Worm (Caenorhabditis elegans): ENCODE measurements around the gene Y62H9A.7.

Gene Y62H9A.7

DNA sequence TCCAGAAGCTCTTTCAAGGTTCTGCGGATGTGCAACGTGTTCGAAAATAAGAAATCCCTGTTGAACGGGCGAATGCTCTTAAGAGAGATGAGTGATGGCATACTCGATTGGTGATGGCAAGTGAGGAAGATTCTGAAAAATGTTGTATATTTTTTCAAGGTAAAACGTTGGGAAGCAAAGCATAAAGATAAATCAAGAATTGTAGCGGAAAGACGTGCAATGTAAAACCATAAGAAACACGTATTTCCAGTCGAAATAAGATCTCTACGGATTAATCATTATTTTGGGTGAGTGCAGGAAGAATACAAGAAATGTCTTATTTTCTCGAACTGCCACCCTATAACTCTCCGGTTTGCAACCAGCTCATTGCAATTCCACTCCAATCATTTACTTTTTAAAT lies 16.2 kb downstream of the Y62H9A.7 start, which contains the start of gene dot-1.2:
dot-1.2 (minus strand) TSS at position 101 of the 400 bp plus-strand sequence.
- TF ChIP-seq pha-4 (tag; optimal IDR thresholded peaks at IDR 0.05) (no peak), snpc-4 (tag; optimal IDR thresholded peaks at IDR 0.05) (no peak), nhr-12 (tag; optimal IDR thresholded peaks at IDR 0.05) (no peak), ces-1 (GFP tag; optimal IDR thresholded peaks at IDR 0.05) (no peak)

DNA sequence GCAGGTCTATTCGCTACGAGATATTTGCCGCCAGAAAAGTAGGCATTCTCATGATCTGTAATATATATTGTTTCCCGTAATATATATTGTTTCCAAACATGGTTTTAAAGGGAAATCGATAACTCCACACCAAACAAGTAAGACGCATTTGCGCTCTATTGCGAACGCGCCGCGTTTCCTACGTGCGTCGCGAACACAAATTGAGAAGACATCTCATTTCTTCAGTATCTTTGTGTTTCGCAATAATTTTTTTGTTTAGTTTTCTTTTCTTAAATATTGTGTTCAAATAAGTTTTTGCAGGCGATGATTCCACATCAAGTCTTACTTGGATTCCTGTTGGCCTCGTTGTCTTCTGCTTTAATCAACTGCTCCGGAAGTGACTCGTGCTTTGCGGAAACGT lies 20.4 kb downstream of the Y62H9A.7 start, which contains the start of gene F54F7.6:
F54F7.6 (plus strand) TSS at position 301 of the 400 bp plus-strand sequence.
- TF ChIP-seq cnd-1 (tag; optimal IDR thresholded peaks at IDR 0.05): no peak
- TF ChIP-seq elt-3 (tag; optimal IDR thresholded peaks at IDR 0.05): no peak
- no peak for TF ChIP-seq pha-4 (tag; optimal IDR thresholded peaks at IDR 0.05)
- TF ChIP-seq nhr-237 (tag; optimal IDR thresholded peaks at IDR 0.05): no peak
- TF ChIP-seq sem-2 (GFP tag; optimal IDR thresholded peaks at IDR 0.05): no peak
- no peak for TF ChIP-seq ham-2 (GFP tag; optimal IDR thresholded peaks at IDR 0.05)
- no peak for TF ChIP-seq ces-1 (GFP tag; optimal IDR thresholded peaks at IDR 0.05)
- no peak for TF ChIP-seq mls-2 (tag; optimal IDR thresholded peaks at IDR 0.05)
- no peak for TF ChIP-seq M03D4.4 (tag; optimal IDR thresholded peaks at IDR 0.05)

DNA sequence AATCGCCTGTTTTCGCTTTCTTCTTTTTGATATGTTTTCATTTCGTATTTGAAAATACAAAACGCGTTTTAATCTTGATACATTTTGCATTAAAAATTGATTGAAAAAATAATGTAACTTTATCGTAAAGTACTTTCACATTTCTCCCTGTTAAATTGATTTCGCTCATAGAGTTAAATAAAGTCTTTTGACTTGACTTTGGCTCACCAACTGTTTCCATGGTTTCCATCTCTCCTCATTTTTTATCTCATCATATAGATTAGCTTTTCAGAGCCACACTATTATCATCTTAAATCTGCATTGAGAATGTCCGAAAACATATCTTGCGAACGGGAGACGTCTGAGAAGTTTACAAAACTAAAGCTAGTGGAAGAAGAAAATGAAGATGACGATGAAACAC lies 22.2 kb downstream of the Y62H9A.7 start, which contains the start of gene F54F7.10:
F54F7.10 (plus strand) TSS at position 301 of the 400 bp plus-strand sequence.
- TF ChIP-seq drap-1 (GFP tag; optimal IDR thresholded peaks at IDR 0.05) (no peak), unc-62 (GFP tag; optimal IDR thresholded peaks at IDR 0.05) (no peak), ham-2 (GFP tag; optimal IDR thresholded peaks at IDR 0.05) (no peak), ces-1 (GFP tag; optimal IDR thresholded peaks at IDR 0.05) (no peak), sem-2 (GFP tag; optimal IDR thresholded peaks at IDR 0.05) (no peak), nhr-76 (tag; optimal IDR thresholded peaks at IDR 0.05) (no peak), lsy-2 (tag; optimal IDR thresholded peaks at IDR 0.05) (no peak), mep-1 (tag; optimal IDR thresholded peaks at IDR 0.05) (no peak), elt-3 (tag; optimal IDR thresholded peaks at IDR 0.05) (no peak), sptf-1 (tag; optimal IDR thresholded peaks at IDR 0.05) (no peak), ceh-83 (GFP tag; optimal IDR thresholded peaks at IDR 0.05) (no peak), nhr-2 (tag; optimal IDR thresholded peaks at IDR 0.05) (no peak), nhr-28 (tag; optimal IDR thresholded peaks at IDR 0.05) (no peak)

DNA sequence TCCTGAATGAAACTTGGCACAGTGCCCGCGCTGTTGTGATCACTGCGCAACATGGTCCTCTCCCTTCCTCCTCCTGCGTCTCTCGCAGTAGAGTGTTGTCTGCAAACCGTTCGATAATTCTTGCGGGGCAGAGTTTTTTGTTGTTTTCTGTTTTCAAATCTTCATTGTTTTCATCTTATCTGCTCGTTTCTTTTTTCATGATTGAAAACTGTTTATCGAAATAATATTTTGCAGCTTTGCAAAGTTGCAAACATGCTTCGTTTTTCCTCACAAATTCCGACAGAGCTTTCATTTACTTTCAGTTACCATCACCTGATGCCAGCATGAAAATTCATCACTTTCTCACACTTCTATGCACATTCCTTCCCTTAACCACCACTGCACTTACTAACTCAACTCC lies 28.3 kb downstream of the Y62H9A.7 start, which contains the start of gene mes-1:
mes-1 (plus strand) TSS at position 301 of the 400 bp plus-strand sequence.
- no peak for TF ChIP-seq nhr-76 (tag; optimal IDR thresholded peaks at IDR 0.05)

DNA sequence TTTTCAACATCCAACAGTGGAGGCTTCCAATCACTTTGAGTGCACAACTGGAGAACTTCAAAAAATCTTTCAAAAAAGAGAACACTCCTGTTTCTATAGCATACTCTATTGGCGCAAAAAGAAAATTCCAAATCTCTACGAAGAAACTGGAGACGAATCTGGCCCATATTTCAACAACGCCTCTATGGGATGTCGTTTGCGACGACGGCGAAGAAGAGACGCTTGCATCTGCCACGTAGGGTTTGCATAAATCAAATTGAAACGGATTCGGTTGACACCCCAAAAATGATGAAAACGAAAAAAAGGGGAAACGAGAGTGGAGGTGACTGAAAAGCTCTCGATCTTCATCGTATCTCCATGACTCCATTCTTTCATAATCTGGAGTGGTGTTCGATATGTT lies 29.3 kb downstream of the Y62H9A.7 start:
- TF ChIP-seq mep-1 (tag; optimal IDR thresholded peaks at IDR 0.05) (no peak), elt-1 (tag; optimal IDR thresholded peaks at IDR 0.05; ENCODE audit: borderline replicate concordance, insufficient read depth) (no peak), blmp-1 (tag; optimal IDR thresholded peaks at IDR 0.05) (no peak), lsy-2 (tag; optimal IDR thresholded peaks at IDR 0.05) (no peak), ham-2 (GFP tag; optimal IDR thresholded peaks at IDR 0.05) (no peak), ceh-39 (tag; optimal IDR thresholded peaks at IDR 0.05) (no peak), elt-3 (tag; optimal IDR thresholded peaks at IDR 0.05) (no peak), sem-2 (GFP tag; optimal IDR thresholded peaks at IDR 0.05) (no peak), nhr-76 (tag; optimal IDR thresholded peaks at IDR 0.05) (no peak), drap-1 (GFP tag; optimal IDR thresholded peaks at IDR 0.05) (no peak), ztf-11 (tag; optimal IDR thresholded peaks at IDR 0.05) (no peak), pha-4 (tag; optimal IDR thresholded peaks at IDR 0.05) (no peak), cnd-1 (tag; optimal IDR thresholded peaks at IDR 0.05) (no peak), sptf-1 (tag; optimal IDR thresholded peaks at IDR 0.05) (no peak), unc-39 (tag; optimal IDR thresholded peaks at IDR 0.05) (no peak), lin-32 (GFP tag; optimal IDR thresholded peaks at IDR 0.05) (no peak)

DNA sequence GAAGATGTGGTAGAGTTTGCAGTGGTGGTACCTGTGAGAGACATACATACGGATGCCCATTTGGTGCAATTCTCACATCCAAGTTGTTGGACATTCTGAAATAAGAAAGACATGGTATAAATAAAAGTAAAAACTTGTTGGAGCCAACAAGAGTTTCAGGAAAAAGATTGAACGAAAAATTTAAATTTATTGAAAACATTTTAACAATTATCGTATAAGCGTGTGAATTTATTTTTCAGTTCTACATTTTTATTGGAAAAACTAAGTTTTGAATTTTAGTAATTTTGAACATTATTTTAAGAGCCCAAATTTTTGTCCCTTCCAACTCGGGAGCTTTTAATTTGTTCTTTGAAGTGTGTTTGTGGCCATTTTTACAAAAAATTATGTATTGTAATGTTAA lies 30.6 kb downstream of the Y62H9A.7 start, which contains the start of gene F54F7.8:
F54F7.8 (minus strand) TSS at position 101 of the 400 bp plus-strand sequence.
- TF ChIP-seq lsy-2 (tag; optimal IDR thresholded peaks at IDR 0.05) (no peak), blmp-1 (tag; optimal IDR thresholded peaks at IDR 0.05) (no peak), lin-32 (GFP tag; optimal IDR thresholded peaks at IDR 0.05) (no peak), bed-3 (GFP tag; optimal IDR thresholded peaks at IDR 0.05) (no peak), ceh-43 (GFP tag; optimal IDR thresholded peaks at IDR 0.05) (no peak), drap-1 (GFP tag; optimal IDR thresholded peaks at IDR 0.05) (no peak), ztf-11 (tag; optimal IDR thresholded peaks at IDR 0.05) (no peak), hlh-1 (tag; optimal IDR thresholded peaks at IDR 0.05) (no peak), zip-8 (tag; optimal IDR thresholded peaks at IDR 0.05) (no peak), sem-2 (GFP tag; optimal IDR thresholded peaks at IDR 0.05) (no peak), pha-4 (tag; optimal IDR thresholded peaks at IDR 0.05) (no peak)

Measured in whole organism, mixed stage, embryonic.